Fruit fly (Drosophila melanogaster): Measurements from ENCODE around the gene CG31751.

The CG31751 gene

dm6 chr2L:18694724-18695105 lies 17.7 kb downstream of the CG31751 start (continued):
- TF ChIP-seq dpn (GFP tag; optimal IDR thresholded peaks at IDR 0.05) (peak in 1 of 2 experiments; percentile 31), Oli (tag; optimal IDR thresholded peaks at IDR 0.05) (peak; percentile 31), emc (GFP tag; optimal IDR thresholded peaks at IDR 0.05) (no peak), inv (GFP tag; IDR thresholded peaks at IDR 0.05; ENCODE audit: partially characterized antibody) (no peak), jigr1 (GFP tag; IDR thresholded peaks at IDR 0.05) (no peak), Dip3 (GFP tag; optimal IDR thresholded peaks at IDR 0.05) (no peak), nau (GFP tag; optimal IDR thresholded peaks at IDR 0.05) (no peak), CG4730 (GFP tag; IDR thresholded peaks at IDR 0.05) (peak; percentile 14; the same call in 1 of the 2 replicates), CG3847 (GFP tag; IDR thresholded peaks at IDR 0.05) (peak; percentile 40), zf30C (GFP tag; optimal IDR thresholded peaks at IDR 0.05) (peak; percentile 49), CG14441 (GFP tag; IDR thresholded peaks at IDR 0.05) (peak; percentile 35; the same call in 1 of the 2 replicates), abd-A (tag; optimal IDR thresholded peaks at IDR 0.05) (no peak), pnt (GFP tag; optimal IDR thresholded peaks at IDR 0.05) (no peak), ap (GFP tag; IDR thresholded peaks at IDR 0.05) (no peak), CG11695 (GFP tag; IDR thresholded peaks at IDR 0.05) (peak; percentile 62), Med (GFP tag) (peak; percentile 88), CG31441 (GFP tag; IDR thresholded peaks at IDR 0.05) (no peak), Hr39 (optimal IDR thresholded peaks at IDR 0.05) (no peak), chm (GFP tag; IDR thresholded peaks at IDR 0.05) (no peak), Adf1 (GFP tag; IDR thresholded peaks at IDR 0.05) (0 out of 2 replicates have a peak, but pooled peaks have one; percentile 4), CG11085 (GFP tag; IDR thresholded peaks at IDR 0.05) (no peak), corto (GFP tag; optimal IDR thresholded peaks at IDR 0.05) (no peak), bcd (GFP tag; optimal IDR thresholded peaks at IDR 0.05) (no peak), p53 (GFP tag; optimal IDR thresholded peaks at IDR 0.05) (no peak), ssp (GFP tag; IDR thresholded peaks at IDR 0.05) (peak; percentile 30; the same call in 1 of the 2 replicates), jing (GFP tag; optimal IDR thresholded peaks at IDR 0.05) (no peak), CG14860 (GFP tag; IDR thresholded peaks at IDR 0.05; ENCODE audit: partially characterized antibody) (no peak), CG8359 (GFP tag; optimal IDR thresholded peaks at IDR 0.05; ENCODE audit: borderline replicate concordance) (no peak), CG10959 (GFP tag; IDR thresholded peaks at IDR 0.05) (no peak), ems (GFP tag; optimal IDR thresholded peaks at IDR 0.05) (no peak), CG12769 (tag; optimal IDR thresholded peaks at IDR 0.05) (no peak), Dp (GFP tag; optimal IDR thresholded peaks at IDR 0.05) (no peak), lov (optimal IDR thresholded peaks at IDR 0.05) (no peak), lov (GFP tag; IDR thresholded peaks at IDR 0.05) (no peak), CG14965 (GFP tag; optimal IDR thresholded peaks at IDR 0.05; ENCODE audit: borderline replicate concordance) (no peak), sr (GFP tag; IDR thresholded peaks at IDR 0.05) (no peak), ewg (GFP tag; optimal IDR thresholded peaks at IDR 0.05) (no peak), jumu (GFP tag; optimal IDR thresholded peaks at IDR 0.05) (no peak), Dbx (GFP tag; IDR thresholded peaks at IDR 0.05) (no peak), org-1 (GFP tag; optimal IDR thresholded peaks at IDR 0.05) (no peak), CG7357 (GFP tag; IDR thresholded peaks at IDR 0.05) (no peak), CG18764 (GFP tag; optimal IDR thresholded peaks at IDR 0.05) (no peak), CG6791 (GFP tag; IDR thresholded peaks at IDR 0.05; ENCODE audit: partially characterized antibody) (no peak), CG8290 (GFP tag; optimal IDR thresholded peaks at IDR 0.05) (no peak), CG8290 (tag; optimal IDR thresholded peaks at IDR 0.05) (no peak), CG31224 (GFP tag; IDR thresholded peaks at IDR 0.05) (peak; percentile 9; the same call in 1 of the 2 replicates), psq (GFP tag; optimal IDR thresholded peaks at IDR 0.05) (no peak), Nf-YA (GFP tag; IDR thresholded peaks at IDR 0.05) (no peak), Usf (GFP tag; optimal IDR thresholded peaks at IDR 0.05) (no peak), H2.0 (GFP tag; IDR thresholded peaks at IDR 0.05) (0 out of 2 replicates have a peak, but pooled peaks have one; percentile 27), CG4282 (GFP tag; optimal IDR thresholded peaks at IDR 0.05) (no peak), CG18262 (tag; optimal IDR thresholded peaks at IDR 0.05) (no peak), Poxn (GFP tag; IDR thresholded peaks at IDR 0.05) (no peak)

Measured in whole organism, embryonic.